Fruit fly (Drosophila melanogaster): ENCODE measurements around the gene CG11444.

CG11444 gene

dm6 chrX:4563980-4564379 lies 9.8 kb upstream of the CG11444 start:
- TF ChIP-seq Myc (optimal IDR thresholded peaks at IDR 0.05) (no peak), ttk (optimal IDR thresholded peaks at IDR 0.05) (no peak), h (optimal IDR thresholded peaks at IDR 0.05) (no peak), psq (optimal IDR thresholded peaks at IDR 0.05) (no peak), insv (optimal IDR thresholded peaks at IDR 0.05) (no peak), Sin3A (optimal IDR thresholded peaks at IDR 0.05) (no peak)

dm6 chrX:4560182-4560845 lies 6.1 kb upstream of the CG11444 start:
- TF ChIP-seq h (optimal IDR thresholded peaks at IDR 0.05): no peak
- TF ChIP-seq insv (optimal IDR thresholded peaks at IDR 0.05): no peak
- no peak for TF ChIP-seq Sin3A (optimal IDR thresholded peaks at IDR 0.05)
- no peak for TF ChIP-seq ttk (optimal IDR thresholded peaks at IDR 0.05)
- TF ChIP-seq Myc (optimal IDR thresholded peaks at IDR 0.05): no peak
- TF ChIP-seq psq (optimal IDR thresholded peaks at IDR 0.05): no peak

- TF ChIP-seq ttk (optimal IDR thresholded peaks at IDR 0.05) (no peak), psq (optimal IDR thresholded peaks at IDR 0.05) (no peak), Myc (optimal IDR thresholded peaks at IDR 0.05) (no peak), h (optimal IDR thresholded peaks at IDR 0.05) (no peak), insv (optimal IDR thresholded peaks at IDR 0.05) (no peak)
These were observed 3.6 kb upstream of the CG11444 start, which contains the start of gene CG3546 for dm6 chrX:4557772-4558171. Gene CG3546, plus strand, starts transcription at chrX:4558072.

dm6 chrX:4555833-4556232 lies 1.6 kb upstream of the CG11444 start:
- TF ChIP-seq h (optimal IDR thresholded peaks at IDR 0.05): no peak
- no peak for TF ChIP-seq psq (optimal IDR thresholded peaks at IDR 0.05)
- TF ChIP-seq insv (optimal IDR thresholded peaks at IDR 0.05): no peak
- TF ChIP-seq ttk (optimal IDR thresholded peaks at IDR 0.05): no peak
- no peak for TF ChIP-seq Myc (optimal IDR thresholded peaks at IDR 0.05)
- TF ChIP-seq Sin3A (optimal IDR thresholded peaks at IDR 0.05): no peak

- TF ChIP-seq ttk (optimal IDR thresholded peaks at IDR 0.05) (no peak), psq (optimal IDR thresholded peaks at IDR 0.05) (no peak), Myc (optimal IDR thresholded peaks at IDR 0.05) (no peak), h (optimal IDR thresholded peaks at IDR 0.05) (no peak)
These were observed 520 bp upstream of the CG11444 start for dm6 chrX:4554718-4555117.

dm6 chrX:4551717-4552116 lies 2.5 kb downstream of the CG11444 start, which contains the start of the genes CG11436 and CG3527:
Gene CG11436, minus strand, starts transcription at chrX:4551878.
Gene CG3527, plus strand, starts transcription at chrX:4551973.
- TF ChIP-seq Myc (optimal IDR thresholded peaks at IDR 0.05): no peak
- no peak for TF ChIP-seq insv (optimal IDR thresholded peaks at IDR 0.05)
- TF ChIP-seq Sin3A (optimal IDR thresholded peaks at IDR 0.05): no peak
- no peak for TF ChIP-seq h (optimal IDR thresholded peaks at IDR 0.05)
- TF ChIP-seq psq (optimal IDR thresholded peaks at IDR 0.05): no peak

dm6 chrX:4548611-4549120 lies 5.5 kb downstream of the CG11444 start, which contains the start of the genes Usf and CG15912:
Gene Usf, minus strand, starts transcription at chrX:4548794.
Gene CG15912, plus strand, starts transcription at chrX:4549070.
- no peak for TF ChIP-seq insv (optimal IDR thresholded peaks at IDR 0.05)
- TF ChIP-seq h (optimal IDR thresholded peaks at IDR 0.05): no peak
- no peak for TF ChIP-seq Sin3A (optimal IDR thresholded peaks at IDR 0.05)
- no peak for TF ChIP-seq ttk (optimal IDR thresholded peaks at IDR 0.05)
- TF ChIP-seq Myc (optimal IDR thresholded peaks at IDR 0.05): no peak
- no peak for TF ChIP-seq psq (optimal IDR thresholded peaks at IDR 0.05)

dm6 chrX:4542353-4542752 lies 11.8 kb downstream of the CG11444 start, which contains the start of gene CG3568:
Gene CG3568, plus strand, starts transcription at chrX:4542630.
- TF ChIP-seq psq (optimal IDR thresholded peaks at IDR 0.05) (no peak), ttk (optimal IDR thresholded peaks at IDR 0.05) (no peak), Sin3A (optimal IDR thresholded peaks at IDR 0.05) (no peak), insv (optimal IDR thresholded peaks at IDR 0.05) (no peak), h (optimal IDR thresholded peaks at IDR 0.05) (no peak), Myc (optimal IDR thresholded peaks at IDR 0.05) (no peak)

- no peak for TF ChIP-seq Sin3A (optimal IDR thresholded peaks at IDR 0.05)
- no peak for TF ChIP-seq Myc (optimal IDR thresholded peaks at IDR 0.05)
- TF ChIP-seq insv (optimal IDR thresholded peaks at IDR 0.05): no peak
- TF ChIP-seq ttk (optimal IDR thresholded peaks at IDR 0.05): no peak
- no peak for TF ChIP-seq h (optimal IDR thresholded peaks at IDR 0.05)
- no peak for TF ChIP-seq psq (optimal IDR thresholded peaks at IDR 0.05)
These were observed 13.7 kb downstream of the CG11444 start, which contains the start of the genes rb and CHOp24 for dm6 chrX:4540430-4540932. Gene rb, minus strand, starts transcription at chrX:4540626. Gene CHOp24, plus strand, starts transcription at chrX:4540908.

dm6 chrX:4534002-4534401 lies 20.2 kb downstream of the CG11444 start:
- TF ChIP-seq h (optimal IDR thresholded peaks at IDR 0.05) (no peak), Myc (optimal IDR thresholded peaks at IDR 0.05) (no peak), ttk (optimal IDR thresholded peaks at IDR 0.05) (no peak), insv (optimal IDR thresholded peaks at IDR 0.05) (no peak), Sin3A (optimal IDR thresholded peaks at IDR 0.05) (no peak)

dm6 chrX:4529909-4530308 lies 24.3 kb downstream of the CG11444 start, which contains the start of gene CG3556:
Gene CG3556, plus strand, starts transcription at chrX:4530231.
- TF ChIP-seq Myc (optimal IDR thresholded peaks at IDR 0.05) (no peak), insv (optimal IDR thresholded peaks at IDR 0.05) (no peak), h (optimal IDR thresholded peaks at IDR 0.05) (no peak), psq (optimal IDR thresholded peaks at IDR 0.05) (no peak), Sin3A (optimal IDR thresholded peaks at IDR 0.05) (no peak), ttk (optimal IDR thresholded peaks at IDR 0.05) (no peak)

- TF ChIP-seq ttk (optimal IDR thresholded peaks at IDR 0.05) (no peak), Myc (optimal IDR thresholded peaks at IDR 0.05) (no peak), Sin3A (optimal IDR thresholded peaks at IDR 0.05) (no peak)
These were observed 27.4 kb downstream of the CG11444 start for dm6 chrX:4526754-4527153.
